Worm (Caenorhabditis elegans): ENCODE results near the gene skr-19.

DNA sequence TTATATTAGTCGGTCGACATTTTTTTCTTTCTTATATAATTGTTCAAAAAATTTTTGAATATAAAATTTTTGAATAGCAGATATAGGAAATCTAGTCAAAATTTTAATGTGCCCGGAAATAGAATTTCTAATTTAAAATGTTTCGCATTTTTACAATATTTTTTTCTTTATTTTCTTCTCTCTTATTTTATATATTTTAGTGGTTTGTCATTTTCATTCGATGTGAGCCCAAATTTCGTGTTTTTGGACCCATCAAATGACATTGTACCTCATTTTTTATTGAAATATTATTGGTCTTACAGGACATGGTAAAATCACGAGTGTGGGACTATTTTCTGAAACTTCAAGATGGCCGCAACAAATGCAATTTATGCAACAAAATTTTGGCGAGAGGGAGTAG, 37.7 kb upstream of the skr-19 start, which contains the start of gene K09A11.1:
- TF ChIP-seq ama-1 (optimal IDR thresholded peaks at IDR 0.05) = no peak
- TF ChIP-seq nfya-1 (tag; optimal IDR thresholded peaks at IDR 0.05) = no peak
- TF ChIP-seq pax-1 (tag; optimal IDR thresholded peaks at IDR 0.05) = no peak
- no peak for TF ChIP-seq nhr-11 (tag; optimal IDR thresholded peaks at IDR 0.05)
- TF ChIP-seq pat-9 (tag; optimal IDR thresholded peaks at IDR 0.05) = no peak
- no peak for TF ChIP-seq pqm-1 (tag; optimal IDR thresholded peaks at IDR 0.05)
- TF ChIP-seq ttx-3 (tag; optimal IDR thresholded peaks at IDR 0.05) = no peak
- TF ChIP-seq dmd-4 (tag; optimal IDR thresholded peaks at IDR 0.05; ENCODE audit: borderline replicate concordance) = no peak
- no peak for TF ChIP-seq pha-4 (tag; optimal IDR thresholded peaks at IDR 0.05)
- no peak for TF ChIP-seq ahr-1 (tag; optimal IDR thresholded peaks at IDR 0.05)
- TF ChIP-seq unc-3 (GFP tag; conservative IDR thresholded peaks at IDR 0.05) = no peak
- no peak for TF ChIP-seq unc-3 (tag; optimal IDR thresholded peaks at IDR 0.05)
- no peak for TF ChIP-seq madf-2 (tag; optimal IDR thresholded peaks at IDR 0.05)
- TF ChIP-seq hlh-30 (tag; optimal IDR thresholded peaks at IDR 0.05; ENCODE audit: insufficient read depth) = no peak

All from whole organism, late embryonic.